Worm (Caenorhabditis elegans) whole organism, L2 larva: Measurements from ENCODE around the gene clp-10.

Experiments used
- C34F6.9 ChIP-seq: fragments of 150-350 bp; optimal IDR thresholded peaks from 2 replicates; lab custom pipeline; 2014; ENCODE audit warnings: missing biosample characterization, missing genetic modification characterization
- F13H6.1 ChIP-seq: sonication (generic microtip); optimal IDR thresholded peaks from 2 replicates; lab custom pipeline; 2016; ENCODE audit warnings: missing genetic modification characterization, missing compliant biosample characterization
- R02D3.7 ChIP-seq: fragments of 150-350 bp; optimal IDR thresholded peaks from 2 replicates; lab custom pipeline; 2014; ENCODE audit warnings: missing biosample characterization, missing genetic modification characterization
- Y55F3AM.14 ChIP-seq: fragments of 200-800 bp; sonication (Bioruptor generic); optimal IDR thresholded peaks from 2 replicates; lab custom pipeline; 2018; ENCODE audit warnings: mild to moderate bottlenecking, missing genetic modification characterization, missing compliant biosample characterization
- ZK546.5 ChIP-seq: sonication (generic microtip); optimal IDR thresholded peaks from 2 replicates; lab custom pipeline; 2017; ENCODE audit warnings: missing biosample characterization, missing genetic modification characterization
- ama-1 ChIP-seq: fragments of 150-350 bp; optimal IDR thresholded peaks from 2 replicates; lab custom pipeline; 2018; ENCODE audit warnings: inconsistent platforms
- blmp-1 ChIP-seq: sonication (generic microtip); optimal IDR thresholded peaks from 2 replicates; lab custom pipeline; 2017; ENCODE audit warnings: missing genetic modification characterization, mild to moderate bottlenecking, missing compliant biosample characterization, antibody characterized with exemption, moderate library complexity; ENCODE audit not compliant: insufficient read depth
- crh-2 ChIP-seq: sonication (generic microtip); optimal IDR thresholded peaks from 2 replicates; lab custom pipeline; 2017; ENCODE audit warnings: missing biosample characterization, missing genetic modification characterization
- dmd-4 ChIP-seq: sonication (generic microtip); optimal IDR thresholded peaks from 2 replicates; lab custom pipeline; 2017; ENCODE audit warnings: missing biosample characterization, missing genetic modification characterization
- egl-27 ChIP-seq: sonication (generic microtip); optimal IDR thresholded peaks from 3 replicates; lab custom pipeline; 2017; ENCODE audit warnings: missing biosample characterization, missing genetic modification reagents, missing genetic modification characterization
- elt-1 ChIP-seq: fragments of 150-350 bp; optimal IDR thresholded peaks from 2 replicates; lab custom pipeline; 2014; ENCODE audit warnings: missing biosample characterization, missing genetic modification characterization
- lin-11 ChIP-seq: fragments of 150-350 bp; sonication (generic microtip); optimal IDR thresholded peaks from 2 replicates; lab custom pipeline; 2014; ENCODE audit warnings: missing biosample characterization, missing genetic modification characterization, inconsistent platforms, mixed read lengths
- lin-13 ChIP-seq: fragments of 150-350 bp; optimal IDR thresholded peaks from 2 replicates; lab custom pipeline; 2014; ENCODE audit warnings: missing biosample characterization, missing genetic modification reagents, missing genetic modification characterization
- lin-39 ChIP-seq: fragments of 150-350 bp; optimal IDR thresholded peaks from 2 replicates; lab custom pipeline; 2014; ENCODE audit warnings: missing biosample characterization, missing genetic modification reagents, missing genetic modification characterization
- lsy-2 ChIP-seq, 2 experiments: fragments of 150-350 bp in 1 of 2; sonication (generic microtip) in 1 of 2; optimal IDR thresholded peaks; 2 replicates each; lab custom pipeline; 2014 to 2017; ENCODE audit warnings: missing biosample characterization in 2 of 2, missing genetic modification characterization in 2 of 2
- mab-5 ChIP-seq: fragments of 150-350 bp; optimal IDR thresholded peaks from 2 replicates; lab custom pipeline; 2014; ENCODE audit warnings: missing biosample characterization, missing genetic modification characterization
- mbf-1 ChIP-seq: sonication (generic microtip); optimal IDR thresholded peaks from 2 replicates; lab custom pipeline; 2017; ENCODE audit warnings: missing biosample characterization, missing genetic modification characterization
- mdl-1 ChIP-seq, 2 experiments: fragments of 150-350 bp in 1 of 2; sonication (generic microtip) in 1 of 2; optimal IDR thresholded peaks; 2 replicates each; lab custom pipeline; 2017; ENCODE audit warnings: missing biosample characterization in 2 of 2, missing genetic modification characterization in 2 of 2
- nhr-129 ChIP-seq: fragments of 150-350 bp; optimal IDR thresholded peaks from 2 replicates; lab custom pipeline; 2014; ENCODE audit warnings: missing biosample characterization, missing genetic modification characterization
- nhr-237 ChIP-seq: fragments of 150-350 bp; optimal IDR thresholded peaks from 2 replicates; lab custom pipeline; 2014; ENCODE audit warnings: missing biosample characterization, missing genetic modification characterization
- nhr-25 ChIP-seq: fragments of 150-350 bp; sonication (generic microtip); optimal IDR thresholded peaks from 3 replicates; lab custom pipeline; 2014; ENCODE audit warnings: missing biosample characterization, missing genetic modification characterization
- nhr-6 ChIP-seq: fragments of 150-350 bp; optimal IDR thresholded peaks from 2 replicates; lab custom pipeline; 2014; ENCODE audit warnings: missing biosample characterization, missing genetic modification characterization
- nhr-77 ChIP-seq: fragments of 150-350 bp; optimal IDR thresholded peaks from 2 replicates; lab custom pipeline; 2014; ENCODE audit warnings: missing biosample characterization, missing genetic modification characterization
- peb-1 ChIP-seq: fragments of 150-350 bp; optimal IDR thresholded peaks from 2 replicates; lab custom pipeline; 2014; ENCODE audit warnings: missing biosample characterization, missing genetic modification characterization
- sem-4 ChIP-seq: fragments of 150-350 bp; optimal IDR thresholded peaks from 2 replicates; lab custom pipeline; 2014; ENCODE audit warnings: missing biosample characterization, missing genetic modification reagents, missing genetic modification characterization
- skn-1 ChIP-seq: sonication (generic microtip); optimal IDR thresholded peaks from 2 replicates; lab custom pipeline; 2017; ENCODE audit warnings: missing biosample characterization, missing genetic modification characterization
- sma-3 ChIP-seq: sonication (generic microtip); optimal IDR thresholded peaks from 2 replicates; lab custom pipeline; 2016; ENCODE audit warnings: missing genetic modification reagents, missing genetic modification characterization, missing compliant biosample characterization
- sma-9 ChIP-seq, 2 experiments: fragments of 150-350 bp in 1 of 2; sonication (generic microtip) in 1 of 2; optimal IDR thresholded peaks; 2 replicates each; lab custom pipeline; 2014 to 2016; ENCODE audit warnings: missing genetic modification characterization in 2 of 2, mild to moderate bottlenecking in 1 of 2, missing biosample characterization in 1 of 2, missing compliant biosample characterization in 1 of 2, missing genetic modification reagents in 1 of 2, moderate library complexity in 1 of 2
- unc-39 ChIP-seq: fragments of 150-350 bp; optimal IDR thresholded peaks from 2 replicates; lab custom pipeline; 2014; ENCODE audit warnings: missing biosample characterization, missing genetic modification characterization
- unc-55 ChIP-seq: fragments of 150-350 bp; sonication (generic microtip); optimal IDR thresholded peaks from 3 replicates; lab custom pipeline; 2014; ENCODE audit warnings: missing biosample characterization, missing genetic modification reagents, missing genetic modification characterization
- zag-1 ChIP-seq: fragments of 150-350 bp; optimal IDR thresholded peaks from 2 replicates; lab custom pipeline; 2014; ENCODE audit warnings: missing biosample characterization, missing genetic modification characterization
- ztf-1 ChIP-seq: fragments of 200-800 bp; sonication (Bioruptor generic); conservative IDR thresholded peaks from 2 replicates; pipeline ENCODE4 v1.3.6; 2022; ENCODE audit warnings: missing genetic modification characterization, missing compliant biosample characterization
- ztf-11 ChIP-seq: sonication (generic microtip); optimal IDR thresholded peaks from 2 replicates; lab custom pipeline; 2017; ENCODE audit warnings: missing biosample characterization, missing genetic modification characterization

Gene clp-10

ce11 chrIII:84372-84771, 46.4 kb upstream of the clp-10 start:
- TF ChIP-seq C34F6.9 (tag; lab: Kevin White, UChicago) (no peak), sma-3 (GFP tag; lab: Kevin White, UChicago) (no peak), mab-5 (tag; lab: Kevin White, UChicago) (no peak), ama-1 (no peak), nhr-77 (tag; lab: Kevin White, UChicago) (no peak), zag-1 (tag; lab: Kevin White, UChicago) (no peak), mbf-1 (tag; lab: Kevin White, UChicago) (no peak)

DNA sequence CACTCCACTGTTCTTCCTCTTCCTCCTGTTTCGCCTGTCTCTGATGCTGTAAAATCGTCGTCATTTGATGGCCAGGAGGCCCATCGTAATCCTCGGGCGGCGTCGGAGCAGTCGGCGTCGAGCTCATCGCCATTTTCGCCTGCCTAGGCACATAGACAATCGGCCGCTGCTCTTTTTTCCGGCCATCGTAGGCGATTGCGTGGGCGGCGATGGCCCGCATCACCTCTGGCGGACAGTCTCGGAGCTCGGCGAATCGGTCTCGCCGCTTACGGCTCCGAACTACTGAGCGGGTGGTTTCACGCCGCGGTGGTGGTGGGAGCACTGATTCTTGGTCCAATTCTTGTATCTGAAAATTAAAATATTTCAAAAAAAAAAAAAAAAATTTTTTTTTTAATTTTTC, 34.1 kb upstream of the clp-10 start:
- no peak for TF ChIP-seq Y55F3AM.14 (GFP tag; lab: Kevin White, UChicago)
- no peak for TF ChIP-seq sma-3 (GFP tag; lab: Kevin White, UChicago)
- TF ChIP-seq unc-39: no peak
- TF ChIP-seq, all 48 proteins: peak for 0

DNA sequence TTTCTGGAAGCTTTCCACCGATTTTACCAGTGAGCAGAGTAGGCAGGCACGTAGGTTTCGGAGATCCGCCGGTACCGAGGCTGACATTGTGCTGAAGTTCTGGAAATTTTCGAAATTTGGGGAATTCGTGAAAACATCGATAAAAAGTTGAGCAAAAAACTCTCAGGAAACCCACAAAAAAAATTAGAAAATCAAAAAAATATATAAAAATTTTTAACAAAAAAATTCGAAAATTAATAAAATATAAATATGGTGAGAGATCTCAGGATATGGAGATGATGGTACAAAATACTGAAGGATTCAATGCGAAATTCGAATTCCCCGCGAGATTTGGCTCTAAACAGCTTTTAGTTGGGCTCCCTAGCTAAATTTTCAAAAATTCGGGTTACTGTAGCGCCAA, 31.6 kb upstream of the clp-10 start, which contains the start of gene spt-4:
Gene spt-4 (minus strand): TSS at position 101 of the 400 bp plus-strand sequence.
- TF ChIP-seq mbf-1 (tag; lab: Kevin White, UChicago): no peak

DNA sequence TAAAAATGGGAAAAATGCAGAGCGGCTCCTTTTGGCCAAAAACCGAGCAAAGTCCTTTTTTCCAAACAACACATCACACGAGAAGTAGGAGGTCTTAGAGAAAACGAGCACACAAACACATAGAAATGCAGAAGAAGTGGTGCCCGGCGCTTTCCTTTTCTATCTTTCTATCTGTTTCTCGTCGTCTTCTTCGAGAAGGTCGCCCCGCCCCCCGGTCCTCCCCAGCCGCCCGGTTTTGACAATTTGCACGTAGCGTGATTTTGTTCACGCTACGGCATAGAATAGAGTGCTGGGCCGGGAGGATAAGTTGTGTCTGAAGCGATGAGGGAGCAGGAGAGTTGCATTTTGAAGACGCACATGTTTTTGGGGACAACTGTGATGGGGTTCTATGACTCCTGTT, 29.0 kb upstream of the clp-10 start:
- TF ChIP-seq Y55F3AM.14 (GFP tag; lab: Kevin White, UChicago) (peak; percentile 23), nhr-129 (tag; lab: Kevin White, UChicago) (peak; percentile 74), lsy-2 (tag; optimal IDR thresholded peaks at IDR 0.05; lab: Kevin White, UChicago) (peak in 1 of 2 experiments; percentile 44), sma-3 (GFP tag; lab: Kevin White, UChicago) (no peak), dmd-4 (no peak), unc-55 (peak; percentile 45), lin-13 (peak; percentile 20), blmp-1 (tag; lab: Kevin White, UChicago) (no peak), nhr-25 (no peak), sem-4 (tag; lab: Kevin White, UChicago) (peak; percentile 31), C34F6.9 (tag; lab: Kevin White, UChicago) (peak; percentile 52), nhr-77 (tag; lab: Kevin White, UChicago) (no peak), nhr-237 (tag; lab: Kevin White, UChicago) (no peak), lin-11 (tag; lab: Kevin White, UChicago) (peak; percentile 49), elt-1 (tag; lab: Kevin White, UChicago) (no peak), crh-2 (no peak), ZK546.5 (tag; lab: Kevin White, UChicago) (no peak), nhr-6 (tag; lab: Kevin White, UChicago) (no peak), skn-1 (no peak), R02D3.7 (tag; lab: Kevin White, UChicago) (no peak), egl-27 (tag; lab: Kevin White, UChicago) (no peak), peb-1 (tag; lab: Kevin White, UChicago) (no peak), ztf-1 (no peak), sma-9 (GFP tag; optimal IDR thresholded peaks at IDR 0.05; lab: Kevin White, UChicago) (peak; percentile 37), sma-9 (tag; optimal IDR thresholded peaks at IDR 0.05; lab: Kevin White, UChicago) (no peak), ztf-11 (no peak), ama-1 (peak; percentile 80), unc-39 (no peak), F13H6.1 (peak; percentile 74), zag-1 (tag; lab: Kevin White, UChicago) (no peak)

ce11 chrIII:66160-66559, 28.1 kb upstream of the clp-10 start, which contains the start of gene pck-1:
TSS of gene pck-1 (minus strand) at chrIII:66260.
- no peak for TF ChIP-seq C34F6.9 (tag; lab: Kevin White, UChicago)
- TF ChIP-seq ama-1: peak; percentile 17

- TF ChIP-seq sma-3 (GFP tag; lab: Kevin White, UChicago) (no peak), sma-9 (GFP tag; optimal IDR thresholded peaks at IDR 0.05; lab: Kevin White, UChicago) (peak; percentile 44), sma-9 (tag; optimal IDR thresholded peaks at IDR 0.05; lab: Kevin White, UChicago) (no peak), lin-39 (tag; lab: Kevin White, UChicago) (no peak), C34F6.9 (tag; lab: Kevin White, UChicago) (peak; percentile 15), F13H6.1 (peak; percentile 54), mdl-1 (tag; optimal IDR thresholded peaks at IDR 0.05; lab: Kevin White, UChicago) (no peak), mbf-1 (tag; lab: Kevin White, UChicago) (no peak), ztf-11 (no peak), skn-1 (no peak), lin-11 (tag; lab: Kevin White, UChicago) (peak; percentile 9), nhr-129 (tag; lab: Kevin White, UChicago) (peak; percentile 63)
Measured at ce11 chrIII:65626-65937, 27.6 kb upstream of the clp-10 start.
